Worm (Caenorhabditis elegans): ENCODE data around the gene ile-2.

The ile-2 gene

ce11 chrX:779259-779658 is 10.9 kb downstream of the ile-2 start:
- no peak for TF ChIP-seq ceh-43 (GFP tag; optimal IDR thresholded peaks at IDR 0.05)
- no peak for TF ChIP-seq nhr-237 (tag; optimal IDR thresholded peaks at IDR 0.05)
- TF ChIP-seq flh-1 (GFP tag; optimal IDR thresholded peaks at IDR 0.05): no peak
- TF ChIP-seq unc-39 (tag; optimal IDR thresholded peaks at IDR 0.05): no peak
- TF ChIP-seq tbx-8 (GFP tag; optimal IDR thresholded peaks at IDR 0.05): no peak
- no peak for TF ChIP-seq mls-2 (tag; optimal IDR thresholded peaks at IDR 0.05)
- TF ChIP-seq hlh-1 (tag; optimal IDR thresholded peaks at IDR 0.05): no peak
- no peak for TF ChIP-seq ces-1 (GFP tag; optimal IDR thresholded peaks at IDR 0.05)
- no peak for TF ChIP-seq zip-8 (tag; optimal IDR thresholded peaks at IDR 0.05)
- no peak for TF ChIP-seq mab-5 (tag; optimal IDR thresholded peaks at IDR 0.05)
- TF ChIP-seq pha-4 (tag; optimal IDR thresholded peaks at IDR 0.05): no peak
- TF ChIP-seq bed-3 (GFP tag; optimal IDR thresholded peaks at IDR 0.05): no peak
- no peak for TF ChIP-seq elt-1 (tag; optimal IDR thresholded peaks at IDR 0.05; ENCODE audit: borderline replicate concordance, insufficient read depth)
- TF ChIP-seq unc-120 (tag; optimal IDR thresholded peaks at IDR 0.05; ENCODE audit: poor library complexity, severe bottlenecking): no peak
- no peak for TF ChIP-seq ceh-39 (tag; optimal IDR thresholded peaks at IDR 0.05)
- TF ChIP-seq sem-2 (GFP tag; optimal IDR thresholded peaks at IDR 0.05): no peak
- no peak for TF ChIP-seq ham-2 (GFP tag; optimal IDR thresholded peaks at IDR 0.05)
- TF ChIP-seq blmp-1 (tag; optimal IDR thresholded peaks at IDR 0.05): no peak
- TF ChIP-seq nhr-76 (tag; optimal IDR thresholded peaks at IDR 0.05): no peak
- no peak for TF ChIP-seq ztf-11 (tag; optimal IDR thresholded peaks at IDR 0.05)

DNA sequence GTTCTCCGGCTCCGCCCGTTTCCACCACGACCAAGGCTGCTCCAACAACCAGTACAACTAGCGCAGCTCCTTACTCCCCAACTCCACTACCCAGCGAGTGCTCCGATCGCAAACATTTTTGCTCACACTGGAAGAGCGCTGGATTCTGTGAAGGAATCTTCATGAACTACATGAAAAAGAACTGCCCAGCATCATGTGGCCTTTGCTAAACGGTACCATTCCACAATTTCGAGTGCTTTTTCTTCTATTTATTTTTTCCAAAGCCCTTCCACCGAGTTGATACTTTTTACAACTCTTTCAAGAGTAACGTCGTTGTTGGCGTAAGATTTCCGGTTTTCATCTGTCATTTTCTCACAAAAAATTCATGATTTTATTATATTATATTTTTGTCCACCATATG is 11.6 kb downstream of the ile-2 start:
- no peak for TF ChIP-seq nhr-237 (tag; optimal IDR thresholded peaks at IDR 0.05)
- no peak for TF ChIP-seq cnd-1 (tag; optimal IDR thresholded peaks at IDR 0.05)
- TF ChIP-seq elt-1 (tag; optimal IDR thresholded peaks at IDR 0.05; ENCODE audit: borderline replicate concordance, insufficient read depth): no peak
- TF ChIP-seq elt-3 (tag; optimal IDR thresholded peaks at IDR 0.05): no peak
- TF ChIP-seq unc-120 (tag; optimal IDR thresholded peaks at IDR 0.05; ENCODE audit: poor library complexity, severe bottlenecking): no peak
- no peak for TF ChIP-seq ces-1 (GFP tag; optimal IDR thresholded peaks at IDR 0.05)
- no peak for TF ChIP-seq blmp-1 (tag; optimal IDR thresholded peaks at IDR 0.05)
- no peak for TF ChIP-seq tbx-8 (GFP tag; optimal IDR thresholded peaks at IDR 0.05)
- TF ChIP-seq hlh-1 (tag; optimal IDR thresholded peaks at IDR 0.05): no peak
- no peak for TF ChIP-seq sem-2 (GFP tag; optimal IDR thresholded peaks at IDR 0.05)
- no peak for TF ChIP-seq bed-3 (GFP tag; optimal IDR thresholded peaks at IDR 0.05)
- no peak for TF ChIP-seq nhr-2 (tag; optimal IDR thresholded peaks at IDR 0.05)
- no peak for TF ChIP-seq ham-2 (GFP tag; optimal IDR thresholded peaks at IDR 0.05)
- TF ChIP-seq lin-13 (tag; optimal IDR thresholded peaks at IDR 0.05): no peak
- TF ChIP-seq lsy-2 (tag; optimal IDR thresholded peaks at IDR 0.05): no peak
- no peak for TF ChIP-seq unc-62 (GFP tag; optimal IDR thresholded peaks at IDR 0.05)
- no peak for TF ChIP-seq drap-1 (GFP tag; optimal IDR thresholded peaks at IDR 0.05)

DNA sequence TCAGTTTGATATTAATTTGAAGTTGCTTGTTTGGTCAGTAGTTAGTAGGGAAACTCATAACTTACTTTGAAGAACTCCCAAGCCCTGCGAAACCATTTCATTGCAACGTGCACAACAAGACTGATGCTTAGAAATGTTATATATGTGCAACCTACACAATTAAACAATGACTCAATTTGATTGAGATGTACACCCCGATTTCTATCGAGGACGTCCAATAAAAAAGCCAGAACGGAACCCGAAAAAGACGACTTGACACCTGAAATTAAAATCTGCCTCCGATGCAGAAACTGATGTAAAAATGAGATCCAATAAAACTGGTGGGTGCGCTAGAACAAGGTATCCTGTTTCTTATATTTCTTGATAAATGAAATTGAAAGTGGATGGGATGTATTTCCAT is 16.5 kb downstream of the ile-2 start, which contains the start of gene T04G9.6:
Gene T04G9.6 (minus strand): TSS at position 101 of the 400 bp plus-strand sequence.
- TF ChIP-seq ceh-39 (tag; optimal IDR thresholded peaks at IDR 0.05) (no peak), unc-39 (tag; optimal IDR thresholded peaks at IDR 0.05) (no peak), mab-5 (tag; optimal IDR thresholded peaks at IDR 0.05) (no peak)

DNA sequence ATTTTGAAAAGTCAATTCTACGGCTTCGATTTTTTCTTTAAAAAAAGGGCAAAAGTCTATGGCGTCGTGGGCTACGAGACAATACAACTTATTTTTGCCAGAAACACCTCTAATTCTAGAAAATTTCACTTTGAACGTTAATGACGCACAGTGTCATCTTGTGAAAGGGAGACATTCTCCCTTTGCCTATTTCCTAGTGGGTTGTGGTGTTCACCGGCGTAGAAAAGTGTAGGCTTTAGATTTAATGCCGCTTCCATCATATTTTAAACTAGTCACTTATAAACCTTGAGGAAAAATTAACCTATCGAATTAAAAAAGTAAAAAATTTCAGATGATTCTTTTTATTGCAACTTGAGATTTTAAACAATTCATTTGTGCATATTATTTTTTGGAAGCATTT is 17.0 kb downstream of the ile-2 start:
- TF ChIP-seq bed-3 (GFP tag; optimal IDR thresholded peaks at IDR 0.05): no peak
- no peak for TF ChIP-seq hlh-1 (tag; optimal IDR thresholded peaks at IDR 0.05)
- no peak for TF ChIP-seq ces-1 (GFP tag; optimal IDR thresholded peaks at IDR 0.05)
- no peak for TF ChIP-seq cnd-1 (tag; optimal IDR thresholded peaks at IDR 0.05)
- no peak for TF ChIP-seq nhr-2 (tag; optimal IDR thresholded peaks at IDR 0.05)
- no peak for TF ChIP-seq unc-120 (tag; optimal IDR thresholded peaks at IDR 0.05; ENCODE audit: poor library complexity, severe bottlenecking)

DNA sequence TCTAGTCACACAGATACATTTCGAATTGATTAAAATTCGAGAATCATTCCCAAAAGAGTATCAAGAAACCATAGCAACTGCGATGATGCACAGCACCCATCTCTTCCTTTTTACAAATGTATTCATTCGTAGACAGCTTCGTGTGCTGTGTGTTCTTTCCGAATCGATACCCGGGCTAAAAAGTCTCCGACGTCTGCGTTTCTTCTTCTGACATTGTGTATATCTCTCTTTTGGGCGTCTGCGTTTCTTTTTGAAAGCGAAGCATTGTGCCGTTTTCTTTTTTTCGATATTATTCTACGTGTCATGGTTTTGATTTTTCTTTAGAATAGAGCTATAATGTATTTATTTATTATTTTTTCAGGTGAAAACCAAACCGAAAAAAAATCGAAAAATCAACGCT is 19.6 kb downstream of the ile-2 start, which contains the start of gene attf-5:
Gene attf-5 (plus strand): TSS at position 362 of the 400 bp plus-strand sequence.
- TF ChIP-seq zip-8 (tag; optimal IDR thresholded peaks at IDR 0.05): no peak
- TF ChIP-seq nhr-76 (tag; optimal IDR thresholded peaks at IDR 0.05): no peak
- no peak for TF ChIP-seq unc-39 (tag; optimal IDR thresholded peaks at IDR 0.05)
- TF ChIP-seq mep-1 (tag; optimal IDR thresholded peaks at IDR 0.05): peak; percentile 55
- no peak for TF ChIP-seq mls-2 (tag; optimal IDR thresholded peaks at IDR 0.05)
- peak; percentile 57 for TF ChIP-seq ces-1 (GFP tag; optimal IDR thresholded peaks at IDR 0.05)
- no peak for TF ChIP-seq nhr-28 (tag; optimal IDR thresholded peaks at IDR 0.05)
- no peak for TF ChIP-seq M03D4.4 (tag; optimal IDR thresholded peaks at IDR 0.05)
- no peak for TF ChIP-seq ceh-43 (GFP tag; optimal IDR thresholded peaks at IDR 0.05)
- TF ChIP-seq bed-3 (GFP tag; optimal IDR thresholded peaks at IDR 0.05): no peak
- no peak for TF ChIP-seq cnd-1 (tag; optimal IDR thresholded peaks at IDR 0.05)
- TF ChIP-seq unc-62 (GFP tag; optimal IDR thresholded peaks at IDR 0.05): no peak
- no peak for TF ChIP-seq mab-5 (tag; optimal IDR thresholded peaks at IDR 0.05)
- TF ChIP-seq ztf-11 (tag; optimal IDR thresholded peaks at IDR 0.05): no peak
- TF ChIP-seq ceh-39 (tag; optimal IDR thresholded peaks at IDR 0.05): peak; percentile 91
- no peak for TF ChIP-seq elt-3 (tag; optimal IDR thresholded peaks at IDR 0.05)
- TF ChIP-seq lin-32 (GFP tag; optimal IDR thresholded peaks at IDR 0.05): no peak
- TF ChIP-seq elt-1 (tag; optimal IDR thresholded peaks at IDR 0.05; ENCODE audit: borderline replicate concordance, insufficient read depth): no peak
- TF ChIP-seq lin-13 (tag; optimal IDR thresholded peaks at IDR 0.05): no peak
- TF ChIP-seq sptf-1 (tag; optimal IDR thresholded peaks at IDR 0.05): no peak
- TF ChIP-seq ham-2 (GFP tag; optimal IDR thresholded peaks at IDR 0.05): peak; percentile 43
- no peak for TF ChIP-seq drap-1 (GFP tag; optimal IDR thresholded peaks at IDR 0.05)
- no peak for TF ChIP-seq tbx-8 (GFP tag; optimal IDR thresholded peaks at IDR 0.05)
- no peak for TF ChIP-seq blmp-1 (tag; optimal IDR thresholded peaks at IDR 0.05)
- TF ChIP-seq pha-4 (tag; optimal IDR thresholded peaks at IDR 0.05): no peak
- TF ChIP-seq nhr-237 (tag; optimal IDR thresholded peaks at IDR 0.05): no peak
- TF ChIP-seq nhr-12 (tag; optimal IDR thresholded peaks at IDR 0.05): no peak

Measured in whole organism, mixed stage, embryonic.